Fruit fly (Drosophila melanogaster): ENCODE measurements around the gene Ada1-2.

- TF ChIP-seq CG8478 (optimal IDR thresholded peaks at IDR 0.05) (no peak), CTCF (optimal IDR thresholded peaks at IDR 0.05) (no peak)
These were observed 26.8 kb upstream of the Ada1-2 start for dm6 chr2L:11965610-11966594.
